Comparison of ENCODE assay signal across 3 fruit fly cellular contexts in genomic region chr2L:20661071-20661470, dm6.
TF ChIP-seq lines count a peak whose summit lies in the region.

No protein-coding gene starts in this region.

- TF ChIP-seq CTCF in whole organism, embryonic (GFP tag; optimal IDR thresholded peaks at IDR 0.05; lab: Kevin White, UChicago): no peak

TF ChIP-seq in whole organism, embryonic, 481 proteins besides CTCF, POLR2A, EP300 and RAD21 (continues in another document):
- TF ChIP-seq CG6683 (GFP tag; optimal IDR thresholded peaks at IDR 0.05; lab: Kevin White, UChicago) (no peak), CG34376 (GFP tag; optimal IDR thresholded peaks at IDR 0.05; lab: Kevin White, UChicago) (no peak), CG8388 (GFP tag; optimal IDR thresholded peaks at IDR 0.05; lab: Kevin White, UChicago) (no peak), CG1832 (GFP tag; optimal IDR thresholded peaks at IDR 0.05; lab: Kevin White, UChicago) (no peak), Med (GFP tag; lab: Kevin White, UChicago) (peak; percentile 55), amos (GFP tag; IDR thresholded peaks at IDR 0.05; lab: Robert Waterston, UW; ENCODE audit: partially characterized antibody) (no peak), Ada2b (GFP tag; IDR thresholded peaks at IDR 0.05; lab: Robert Waterston, UW) (0 out of 2 replicates have a peak, but pooled peaks have one; percentile 14), fd96Cb (tag; optimal IDR thresholded peaks at IDR 0.05; lab: Kevin White, UChicago) (no peak), unc-4 (GFP tag; IDR thresholded peaks at IDR 0.05; lab: Robert Waterston, UW; ENCODE audit: partially characterized antibody) (no peak), row (GFP tag; IDR thresholded peaks at IDR 0.05; lab: Robert Waterston, UW) (peak; percentile 23; the same call in 1 of the 3 replicates), CG12659 (GFP tag; optimal IDR thresholded peaks at IDR 0.05; lab: Kevin White, UChicago) (no peak), CG12104 (GFP tag; optimal IDR thresholded peaks at IDR 0.05; lab: Kevin White, UChicago) (no peak), wor (GFP tag; IDR thresholded peaks at IDR 0.05; lab: Robert Waterston, UW) (no peak), D19A (tag; optimal IDR thresholded peaks at IDR 0.05; lab: Kevin White, UChicago) (no peak), ems (GFP tag; optimal IDR thresholded peaks at IDR 0.05; lab: Kevin White, UChicago) (no peak), sqz (GFP tag; optimal IDR thresholded peaks at IDR 0.05; lab: Kevin White, UChicago) (no peak), Drgx (GFP tag; IDR thresholded peaks at IDR 0.05; lab: Robert Waterston, UW) (0 out of 2 replicates have a peak, but pooled peaks have one; percentile 12), slbo (GFP tag; IDR thresholded peaks at IDR 0.05; lab: Robert Waterston, UW) (0 out of 2 replicates have a peak, but pooled peaks have one; percentile 37), CG32767 (GFP tag; IDR thresholded peaks at IDR 0.05; lab: Robert Waterston, UW) (no peak), CG13894 (tag; optimal IDR thresholded peaks at IDR 0.05; lab: Kevin White, UChicago) (no peak), CG13123 (GFP tag; optimal IDR thresholded peaks at IDR 0.05; lab: Kevin White, UChicago) (no peak), prd (optimal IDR thresholded peaks at IDR 0.05; lab: Kevin White, UChicago) (no peak), prd (GFP tag; IDR thresholded peaks at IDR 0.05; lab: Robert Waterston, UW) (peak; percentile 24; the same call in 1 of the 3 replicates), HmgZ (tag; optimal IDR thresholded peaks at IDR 0.05; lab: Kevin White, UChicago) (no peak), Rfx (GFP tag; IDR thresholded peaks at IDR 0.05; lab: Robert Waterston, UW) (peak; percentile 25; the same call in 1 of the 2 replicates), Camta (GFP tag; optimal IDR thresholded peaks at IDR 0.05; lab: Kevin White, UChicago) (no peak), Mes4 (GFP tag; optimal IDR thresholded peaks at IDR 0.05; lab: Kevin White, UChicago) (no peak), CG6654 (GFP tag; optimal IDR thresholded peaks at IDR 0.05; lab: Kevin White, UChicago) (no peak), pros (GFP tag; optimal IDR thresholded peaks at IDR 0.05; lab: Kevin White, UChicago) (no peak), cg (GFP tag; optimal IDR thresholded peaks at IDR 0.05; lab: Kevin White, UChicago) (no peak)

TF ChIP-seq in whole organism, prepupa, 60 proteins besides CTCF, POLR2A, EP300 and RAD21:
- no peak for TF ChIP-seq CG11294 (GFP tag; IDR thresholded peaks at IDR 0.05; lab: Robert Waterston, UW)
- 0 out of 3 replicates have a peak, but pooled peaks have one; percentile 59 for TF ChIP-seq CG6163 (GFP tag; IDR thresholded peaks at IDR 0.05; lab: Robert Waterston, UW)
- peak; percentile 39; the same call in 1 of the 2 replicates for TF ChIP-seq CG15336 (GFP tag; IDR thresholded peaks at IDR 0.05; lab: Robert Waterston, UW)

TF ChIP-seq in whole organism, pupa, 21 proteins besides CTCF, POLR2A, EP300 and RAD21:
- TF ChIP-seq rn (GFP tag; IDR thresholded peaks at IDR 0.05; lab: Robert Waterston, UW) (no peak), D1 (tag; optimal IDR thresholded peaks at IDR 0.05; lab: Kevin White, UChicago) (no peak), Ets98B (GFP tag; IDR thresholded peaks at IDR 0.05; lab: Robert Waterston, UW) (peak; percentile 28; the same call in 1 of the 2 replicates), CG4496 (GFP tag; IDR thresholded peaks at IDR 0.05; lab: Robert Waterston, UW) (peak; percentile 36; the same call in 1 of the 3 replicates), CG17806 (tag; optimal IDR thresholded peaks at IDR 0.05; lab: Kevin White, UChicago) (no peak), Pif1A (GFP tag; optimal IDR thresholded peaks at IDR 0.05; lab: Kevin White, UChicago) (no peak)
